Worm (Caenorhabditis elegans): ENCODE data around the gene clec-153.

ce11 chrIII:4665272-4665671 is 30.2 kb downstream of the clec-153 start, which contains the start of gene T23F11.4:
- TF ChIP-seq dao-5 (tag; optimal IDR thresholded peaks at IDR 0.05) (no peak), him-1 (tag; optimal IDR thresholded peaks at IDR 0.05) (no peak), W03F9.2 (tag; optimal IDR thresholded peaks at IDR 0.05) (no peak)
